Worm (Caenorhabditis elegans) whole organism, young adult: ENCODE measurements around the gene kin-5.

ENCODE experiments used
- D2030.7 ChIP-seq: fragments of 200-800 bp; sonication (Bioruptor generic); IDR thresholded peaks from 2 replicates; pipeline ENCODE4 v1.3.6; 2022; ENCODE audit warnings: missing genetic modification reagents, missing genetic modification characterization, missing compliant biosample characterization
- F10E7.11 ChIP-seq: sonication (generic microtip); optimal IDR thresholded peaks from 2 replicates; lab custom pipeline; 2017; ENCODE audit warnings: mild to moderate bottlenecking, missing genetic modification characterization, moderate library complexity, missing compliant biosample characterization
- F33H1.4 ChIP-seq: fragments of 200-800 bp; sonication (Bioruptor generic); IDR thresholded peaks from 2 replicates; pipeline ENCODE4 v1.3.6; 2022; ENCODE audit warnings: missing genetic modification reagents, missing genetic modification characterization, missing compliant biosample characterization
- F37B4.10 ChIP-seq: fragments of 200-800 bp; sonication (Bioruptor generic); IDR thresholded peaks from 2 replicates; pipeline ENCODE4 v1.3.6; 2022; ENCODE audit warnings: missing genetic modification characterization, missing compliant biosample characterization
- T07F8.4 ChIP-seq: sonication (generic microtip); optimal IDR thresholded peaks from 2 replicates; lab custom pipeline; 2016; ENCODE audit warnings: mild to moderate bottlenecking, missing genetic modification characterization, moderate library complexity, missing compliant biosample characterization
- Y53F4B.3 ChIP-seq: fragments of 200-800 bp; sonication (Bioruptor generic); IDR thresholded peaks from 2 replicates; pipeline ENCODE4 v1.3.6; 2022; ENCODE audit warnings: missing genetic modification reagents, missing genetic modification characterization, missing compliant biosample characterization
- Y56A3A.18 ChIP-seq: fragments of 200-800 bp; sonication (Bioruptor generic); IDR thresholded peaks from 2 replicates; pipeline ENCODE4 v1.3.6; 2022; ENCODE audit warnings: missing genetic modification reagents, missing genetic modification characterization, missing compliant biosample characterization
- ama-1 ChIP-seq, 3 experiments: fragments of 150-350 bp in 1 of 3; sonication (generic microtip) in 2 of 3; optimal IDR thresholded peaks; 2 replicates each; lab custom pipeline; 2014 to 2018; ENCODE audit warnings: missing biosample characterization in 2 of 3, missing genetic modification characterization in 2 of 3, missing genetic modification reagents in 2 of 3
- attf-5 ChIP-seq: fragments of 200-800 bp; sonication (Bioruptor generic); optimal IDR thresholded peaks from 2 replicates; lab custom pipeline; 2018; ENCODE audit warnings: mild to moderate bottlenecking, missing genetic modification characterization, missing compliant biosample characterization
- bed-1 ChIP-seq: fragments of 200-800 bp; sonication (Bioruptor generic); IDR thresholded peaks from 2 replicates; pipeline ENCODE4 v1.3.6; 2022; ENCODE audit warnings: missing genetic modification reagents, missing genetic modification characterization, missing compliant biosample characterization
- ccch-3 ChIP-seq: fragments of 200-800 bp; sonication (Bioruptor generic); optimal IDR thresholded peaks from 2 replicates; lab custom pipeline; 2018; ENCODE audit warnings: mild to moderate bottlenecking, missing genetic modification characterization, missing compliant biosample characterization
- cebp-1 ChIP-seq, 2 experiments: fragments of 200-800 bp in 1 of 2; sonication (Bioruptor generic) in 1 of 2; sonication (generic microtip) in 1 of 2; IDR thresholded peaks in 1 of 2; optimal IDR thresholded peaks in 1 of 2; 2 replicates each; pipeline versions ENCODE4 v1.3.6 to Lab custom; 2017 to 2022; ENCODE audit warnings: missing compliant biosample characterization in 2 of 2, missing genetic modification characterization in 2 of 2, mild to moderate bottlenecking in 1 of 2, missing genetic modification reagents in 1 of 2, moderate library complexity in 1 of 2
- ceh-40 ChIP-seq: fragments of 200-800 bp; sonication (Bioruptor generic); IDR thresholded peaks from 2 replicates; pipeline ENCODE4 v1.3.6; 2022; ENCODE audit warnings: missing genetic modification characterization, missing compliant biosample characterization
- ceh-58 ChIP-seq: fragments of 200-800 bp; sonication (Bioruptor generic); IDR thresholded peaks from 2 replicates; pipeline ENCODE4 v1.3.6; 2022; ENCODE audit warnings: missing genetic modification characterization, missing compliant biosample characterization
- ceh-79 ChIP-seq: sonication (generic microtip); optimal IDR thresholded peaks from 2 replicates; lab custom pipeline; 2017; ENCODE audit warnings: mild to moderate bottlenecking, missing genetic modification characterization, missing compliant biosample characterization
- chd-7 ChIP-seq: sonication (generic microtip); optimal IDR thresholded peaks from 2 replicates; lab custom pipeline; 2016; ENCODE audit warnings: mild to moderate bottlenecking, missing genetic modification characterization, moderate library complexity, missing compliant biosample characterization
- die-1 ChIP-seq: sonication (generic microtip); optimal IDR thresholded peaks from 2 replicates; lab custom pipeline; 2016; ENCODE audit warnings: missing genotype, mild to moderate bottlenecking, missing genetic modification characterization, missing compliant biosample characterization
- dpl-1 ChIP-seq: fragments of 150-350 bp; optimal IDR thresholded peaks from 2 replicates; lab custom pipeline; 2014; ENCODE audit warnings: missing biosample characterization, missing genetic modification reagents, missing genetic modification characterization
- ets-4 ChIP-seq: fragments of 200-800 bp; sonication (Bioruptor generic); optimal IDR thresholded peaks from 2 replicates; lab custom pipeline; 2018; ENCODE audit warnings: mild to moderate bottlenecking, missing genetic modification characterization, missing compliant biosample characterization
- fkh-3 ChIP-seq: sonication (generic microtip); optimal IDR thresholded peaks from 2 replicates; lab custom pipeline; 2016; ENCODE audit warnings: mild to moderate bottlenecking, missing genetic modification characterization, missing compliant biosample characterization
- him-1 ChIP-seq: sonication (generic microtip); optimal IDR thresholded peaks from 2 replicates; lab custom pipeline; 2016; ENCODE audit warnings: missing genotype, missing genetic modification reagents, missing genetic modification characterization, missing compliant biosample characterization
- hlh-12 ChIP-seq: sonication (generic microtip); optimal IDR thresholded peaks from 2 replicates; lab custom pipeline; 2016; ENCODE audit warnings: missing genetic modification characterization, missing compliant biosample characterization
- hmg-1.2 ChIP-seq: fragments of 200-800 bp; sonication (Bioruptor generic); IDR thresholded peaks from 2 replicates; pipeline ENCODE4 v1.3.6; 2022; ENCODE audit warnings: missing genetic modification reagents, missing genetic modification characterization, missing compliant biosample characterization
- hmg-20 ChIP-seq: fragments of 200-800 bp; sonication (Bioruptor generic); IDR thresholded peaks from 2 replicates; pipeline ENCODE4 v1.3.6; 2022; ENCODE audit warnings: missing genetic modification reagents, missing genetic modification characterization, missing compliant biosample characterization
- lag-1 ChIP-seq: fragments of 200-800 bp; sonication (Bioruptor generic); IDR thresholded peaks from 2 replicates; pipeline ENCODE4 v1.3.6; 2022; ENCODE audit warnings: missing genetic modification reagents, missing genetic modification characterization, missing compliant biosample characterization
- lin-26 ChIP-seq: fragments of 200-800 bp; sonication (Bioruptor generic); IDR thresholded peaks from 2 replicates; pipeline ENCODE4 v1.3.6; 2022; ENCODE audit warnings: missing genetic modification reagents, missing genetic modification characterization, missing compliant biosample characterization
- lin-35 ChIP-seq, 3 experiments: fragments of 150-350 bp in 2 of 3; sonication (generic microtip) in 1 of 3; optimal IDR thresholded peaks; 2 replicates each; lab custom pipeline; 2014 to 2018; ENCODE audit warnings: missing biosample characterization in 3 of 3, missing genetic modification characterization in 3 of 3, missing genetic modification reagents in 3 of 3
- lin-40 ChIP-seq: sonication (generic microtip); optimal IDR thresholded peaks from 2 replicates; lab custom pipeline; 2016; ENCODE audit warnings: missing genetic modification characterization, mild to moderate bottlenecking, missing compliant biosample characterization, missing genotype, missing genetic modification reagents
- lir-1 ChIP-seq: fragments of 200-800 bp; sonication (Bioruptor generic); conservative IDR thresholded peaks from 2 replicates; pipeline ENCODE4 v1.3.6; 2022; ENCODE audit warnings: missing genetic modification reagents, missing genetic modification characterization, missing compliant biosample characterization
- madf-10 ChIP-seq: sonication (generic microtip); optimal IDR thresholded peaks from 2 replicates; lab custom pipeline; 2016; ENCODE audit warnings: mild to moderate bottlenecking, missing genetic modification characterization, missing compliant biosample characterization
- madf-3 ChIP-seq: fragments of 200-800 bp; sonication (Bioruptor generic); IDR thresholded peaks from 2 replicates; pipeline ENCODE4 v1.3.6; 2022; ENCODE audit warnings: missing genetic modification reagents, missing genetic modification characterization, missing compliant biosample characterization
- madf-6 ChIP-seq: fragments of 200-800 bp; sonication (Bioruptor generic); IDR thresholded peaks from 2 replicates; pipeline ENCODE4 v1.3.6; 2022; ENCODE audit warnings: missing genetic modification reagents, missing genetic modification characterization, missing compliant biosample characterization
- nfya-2 ChIP-seq: fragments of 200-800 bp; sonication (Bioruptor generic); IDR thresholded peaks from 2 replicates; pipeline ENCODE4 v1.3.6; 2022; ENCODE audit warnings: missing genetic modification reagents, missing genetic modification characterization, missing compliant biosample characterization
- nfyb-1 ChIP-seq: fragments of 200-800 bp; sonication (Bioruptor generic); IDR thresholded peaks from 2 replicates; pipeline ENCODE4 v1.3.6; 2022; ENCODE audit warnings: missing genetic modification reagents, missing genetic modification characterization, missing compliant biosample characterization
- nhr-80 ChIP-seq: sonication (generic microtip); optimal IDR thresholded peaks from 2 replicates; lab custom pipeline; 2016; ENCODE audit warnings: missing genetic modification characterization, missing compliant biosample characterization
- nhr-90 ChIP-seq: sonication (generic microtip); optimal IDR thresholded peaks from 2 replicates; lab custom pipeline; 2016; ENCODE audit warnings: missing genotype, mild to moderate bottlenecking, missing genetic modification characterization, missing compliant biosample characterization
- pha-4 ChIP-seq: fragments of 150-350 bp; sonication (generic microtip); optimal IDR thresholded peaks from 2 replicates; lab custom pipeline; 2014; ENCODE audit warnings: missing biosample characterization, missing genetic modification reagents, missing genetic modification characterization
- rcor-1 ChIP-seq: fragments of 200-800 bp; sonication (Bioruptor generic); IDR thresholded peaks from 2 replicates; pipeline ENCODE4 v1.3.6; 2022; ENCODE audit warnings: missing genetic modification reagents, missing genetic modification characterization, missing compliant biosample characterization
- sea-2 ChIP-seq: fragments of 200-800 bp; sonication (Bioruptor generic); IDR thresholded peaks from 2 replicates; pipeline ENCODE4 v1.3.6; 2022; ENCODE audit warnings: missing genetic modification characterization, missing compliant biosample characterization
- somi-1 ChIP-seq: fragments of 200-800 bp; sonication (Bioruptor generic); optimal IDR thresholded peaks from 2 replicates; lab custom pipeline; 2018; ENCODE audit warnings: mild to moderate bottlenecking, missing genetic modification characterization, missing compliant biosample characterization
- sptf-2 ChIP-seq: fragments of 200-800 bp; sonication (Bioruptor generic); optimal IDR thresholded peaks from 2 replicates; lab custom pipeline; 2018; ENCODE audit warnings: mild to moderate bottlenecking, missing genetic modification characterization, missing compliant biosample characterization
- unc-130 ChIP-seq: sonication (generic microtip); optimal IDR thresholded peaks from 2 replicates; lab custom pipeline; 2016; ENCODE audit warnings: missing genetic modification reagents, missing genetic modification characterization, missing compliant biosample characterization
- ztf-22 ChIP-seq: fragments of 200-800 bp; sonication (Bioruptor generic); optimal IDR thresholded peaks from 2 replicates; lab custom pipeline; 2018; ENCODE audit warnings: mild to moderate bottlenecking, missing genetic modification characterization, moderate library complexity, missing compliant biosample characterization
- ztf-3 ChIP-seq: fragments of 200-800 bp; sonication (Bioruptor generic); optimal IDR thresholded peaks from 2 replicates; lab custom pipeline; 2018; ENCODE audit warnings: mild to moderate bottlenecking, missing genetic modification characterization, missing compliant biosample characterization
- ztf-6 ChIP-seq: fragments of 200-800 bp; sonication (Bioruptor generic); IDR thresholded peaks from 2 replicates; pipeline ENCODE4 v1.3.6; 2022; ENCODE audit warnings: missing genetic modification reagents, missing genetic modification characterization, missing compliant biosample characterization

The kin-5 gene

ce11 chrIV:9994895-9995394 lies 26.0 kb upstream of the kin-5 start, which contains the start of gene uba-1 (continued):
- TF ChIP-seq lag-1 (GFP tag; lab: Robert Waterston, UW) (no peak), lin-35 (GFP tag; optimal IDR thresholded peaks at IDR 0.05; lab: Kevin White, UChicago) (peak; percentile 13 to 77 (median 48)), Y56A3A.18 (no peak; the same call in 1 of the 2 replicates), ceh-40 (GFP tag; lab: Robert Waterston, UW) (no peak), him-1 (tag; lab: Kevin White, UChicago) (no peak), pha-4 (tag; lab: Kevin White, UChicago) (no peak), F10E7.11 (tag; lab: Kevin White, UChicago) (no peak), nfya-2 (GFP tag; lab: Robert Waterston, UW) (no peak), lir-1 (GFP tag; lab: Robert Waterston, UW) (no peak; the same call in 1 of the 2 replicates), T07F8.4 (tag; lab: Kevin White, UChicago) (no peak), ceh-58 (GFP tag; lab: Robert Waterston, UW) (no peak)

ce11 chrIV:9993403-9994132 lies 24.6 kb upstream of the kin-5 start:
- no peak for TF ChIP-seq nfya-2 (GFP tag; lab: Robert Waterston, UW)
- TF ChIP-seq ccch-3: no peak
- TF ChIP-seq madf-6: peak; percentile 40; the same call in 1 of the 2 replicates
- TF ChIP-seq cebp-1 (GFP tag; IDR thresholded peaks at IDR 0.05; lab: Robert Waterston, UW): peak; percentile 42; the same call in 1 of the 2 replicates
- peak; percentile 87 for TF ChIP-seq cebp-1 (tag; optimal IDR thresholded peaks at IDR 0.05; lab: Kevin White, UChicago)
- TF ChIP-seq nhr-80 (tag; lab: Kevin White, UChicago): peak; percentile 29
- no peak for TF ChIP-seq ama-1 (optimal IDR thresholded peaks at IDR 0.05; lab: Kevin White, UChicago)
- no peak for TF ChIP-seq ama-1 (GFP tag; optimal IDR thresholded peaks at IDR 0.05; lab: Kevin White, UChicago)
- peak; percentile 10 for TF ChIP-seq hmg-1.2
- no peak for TF ChIP-seq ceh-58 (GFP tag; lab: Robert Waterston, UW)
- peak; percentile 45; the same call in 1 of the 2 replicates for TF ChIP-seq nfyb-1

ce11 chrIV:9989416-9989815 lies 20.4 kb upstream of the kin-5 start:
- TF ChIP-seq Y53F4B.3 (GFP tag; lab: Robert Waterston, UW): no peak
- TF ChIP-seq sea-2 (GFP tag; lab: Robert Waterston, UW): no peak
- no peak for TF ChIP-seq ztf-22 (GFP tag; lab: Kevin White, UChicago)
- no peak for TF ChIP-seq hmg-20 (GFP tag; lab: Robert Waterston, UW)
- no peak for TF ChIP-seq lin-40
- TF ChIP-seq somi-1 (GFP tag; lab: Kevin White, UChicago): no peak
- no peak for TF ChIP-seq dpl-1 (GFP tag; lab: Kevin White, UChicago)
- TF ChIP-seq sptf-2 (GFP tag; lab: Kevin White, UChicago): no peak
- no peak for TF ChIP-seq ztf-6 (GFP tag; lab: Robert Waterston, UW)
- no peak for TF ChIP-seq ets-4 (GFP tag; lab: Kevin White, UChicago)
- TF ChIP-seq madf-10 (tag; lab: Kevin White, UChicago): no peak
- peak; percentile 41; the same call in 1 of the 2 replicates for TF ChIP-seq madf-6
- no peak for TF ChIP-seq hlh-12 (tag; lab: Kevin White, UChicago)
- no peak for TF ChIP-seq lin-26
- no peak for TF ChIP-seq D2030.7 (GFP tag; lab: Robert Waterston, UW)
- no peak for TF ChIP-seq nhr-90 (tag; lab: Kevin White, UChicago)
- TF ChIP-seq F37B4.10 (GFP tag; lab: Robert Waterston, UW): no peak
- no peak for TF ChIP-seq bed-1
- TF ChIP-seq unc-130 (GFP tag; lab: Kevin White, UChicago): no peak
- TF ChIP-seq rcor-1 (GFP tag; lab: Robert Waterston, UW): no peak
- no peak for TF ChIP-seq attf-5 (GFP tag; lab: Kevin White, UChicago)
- TF ChIP-seq madf-3 (GFP tag; lab: Robert Waterston, UW): peak; percentile 52; the same call in 1 of the 2 replicates
- TF ChIP-seq F33H1.4 (GFP tag; lab: Robert Waterston, UW): no peak
- TF ChIP-seq fkh-3: no peak
- TF ChIP-seq die-1: no peak
- TF ChIP-seq chd-7: no peak
- no peak for TF ChIP-seq ceh-79 (tag; lab: Kevin White, UChicago)
- TF ChIP-seq ztf-3 (GFP tag; lab: Kevin White, UChicago): no peak
